Fruit fly (Drosophila melanogaster): ENCODE data around the gene Ogg1.

Gene Ogg1

DNA sequence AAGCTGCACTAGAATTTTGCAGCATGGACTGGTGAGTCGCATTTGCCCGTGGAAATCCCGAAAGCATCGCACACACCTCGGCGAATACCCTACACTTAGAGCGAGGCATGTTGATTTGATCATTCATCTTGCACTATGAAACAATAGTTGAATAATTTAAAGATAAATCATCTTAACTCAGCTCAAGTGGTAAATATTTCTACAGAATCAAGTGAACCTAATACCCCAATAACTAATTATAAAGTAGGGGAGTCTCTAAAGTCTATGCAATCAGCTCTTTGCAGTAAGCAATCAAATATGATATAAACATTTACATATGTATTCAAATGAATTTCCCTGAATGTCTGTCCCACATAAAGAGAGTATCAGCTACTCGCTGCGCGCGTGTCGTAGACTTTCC lies 12.7 kb upstream of the Ogg1 start (continued):
- TF ChIP-seq croc (GFP tag; conservative IDR thresholded peaks at IDR 0.05) (no peak; the same call in 2 of the 3 replicates), CG1647 (GFP tag; optimal IDR thresholded peaks at IDR 0.05) (no peak), vnd (GFP tag; IDR thresholded peaks at IDR 0.05; ENCODE audit: partially characterized antibody) (no peak), dpn (GFP tag; optimal IDR thresholded peaks at IDR 0.05) (peak in 1 of 2 experiments; percentile 85), bab2 (GFP tag; optimal IDR thresholded peaks at IDR 0.05) (peak; percentile 86), gem (tag; optimal IDR thresholded peaks at IDR 0.05) (peak; percentile 26), ATbp (GFP tag; optimal IDR thresholded peaks at IDR 0.05) (no peak), Sin3A (optimal IDR thresholded peaks at IDR 0.05) (no peak), CG3995 (GFP tag; optimal IDR thresholded peaks at IDR 0.05) (no peak), Asciz (GFP tag; optimal IDR thresholded peaks at IDR 0.05) (no peak), ewg (GFP tag; optimal IDR thresholded peaks at IDR 0.05) (no peak), Dll (GFP tag; IDR thresholded peaks at IDR 0.05; ENCODE audit: partially characterized antibody) (no peak), jumu (GFP tag; optimal IDR thresholded peaks at IDR 0.05) (peak; percentile 70), CG18619 (GFP tag; optimal IDR thresholded peaks at IDR 0.05) (no peak), CG5180 (GFP tag; optimal IDR thresholded peaks at IDR 0.05) (no peak), CG4617 (GFP tag; optimal IDR thresholded peaks at IDR 0.05; ENCODE audit: borderline replicate concordance) (no peak), stc (GFP tag; IDR thresholded peaks at IDR 0.05) (no peak), pfk (GFP tag; optimal IDR thresholded peaks at IDR 0.05) (no peak), exex (tag; optimal IDR thresholded peaks at IDR 0.05) (no peak), Camta (GFP tag; optimal IDR thresholded peaks at IDR 0.05) (peak; percentile 79), CG34224 (GFP tag; IDR thresholded peaks at IDR 0.05; ENCODE audit: partially characterized antibody) (no peak), CG13624 (GFP tag; optimal IDR thresholded peaks at IDR 0.05) (peak; percentile 79), da (GFP tag; optimal IDR thresholded peaks at IDR 0.05) (no peak), YL-1 (GFP tag; optimal IDR thresholded peaks at IDR 0.05) (no peak), CG10431 (GFP tag; optimal IDR thresholded peaks at IDR 0.05) (no peak), inv (GFP tag; IDR thresholded peaks at IDR 0.05; ENCODE audit: partially characterized antibody) (no peak), zen (tag; optimal IDR thresholded peaks at IDR 0.05) (no peak), sens-2 (GFP tag; IDR thresholded peaks at IDR 0.05) (no peak), Gug (GFP tag; IDR thresholded peaks at IDR 0.05) (no peak), CG8944 (GFP tag; optimal IDR thresholded peaks at IDR 0.05) (no peak), CG3407 (GFP tag; optimal IDR thresholded peaks at IDR 0.05) (no peak), Mad (GFP tag; optimal IDR thresholded peaks at IDR 0.05) (no peak), ham (GFP tag; IDR thresholded peaks at IDR 0.05) (no peak), az2 (GFP tag; optimal IDR thresholded peaks at IDR 0.05) (no peak), vfl (GFP tag; optimal IDR thresholded peaks at IDR 0.05) (no peak), nom (GFP tag; optimal IDR thresholded peaks at IDR 0.05) (no peak), CG32772 (GFP tag; IDR thresholded peaks at IDR 0.05) (no peak), dmrt11E (tag; optimal IDR thresholded peaks at IDR 0.05) (no peak), fd96Cb (tag; optimal IDR thresholded peaks at IDR 0.05) (no peak), lilli (GFP tag; optimal IDR thresholded peaks at IDR 0.05) (peak; percentile 80), CG11504 (tag; optimal IDR thresholded peaks at IDR 0.05) (peak; percentile 94), CG14965 (GFP tag; optimal IDR thresholded peaks at IDR 0.05; ENCODE audit: borderline replicate concordance) (no peak), wor (GFP tag; IDR thresholded peaks at IDR 0.05) (no peak), Side (GFP tag; optimal IDR thresholded peaks at IDR 0.05) (peak; percentile 77), CG17912 (GFP tag; optimal IDR thresholded peaks at IDR 0.05) (no peak), Xrp1 (GFP tag; IDR thresholded peaks at IDR 0.05) (peak; percentile 73), BEAF-32 (GFP tag; optimal IDR thresholded peaks at IDR 0.05) (no peak), bsh (GFP tag; optimal IDR thresholded peaks at IDR 0.05) (peak in 1 of 2 experiments; percentile 25), CG32767 (GFP tag; IDR thresholded peaks at IDR 0.05) (no peak), unpg (GFP tag; optimal IDR thresholded peaks at IDR 0.05) (no peak), grau (tag; optimal IDR thresholded peaks at IDR 0.05) (no peak)
